Worm (Caenorhabditis elegans) whole organism, L4/young adult: ENCODE data around the gene T25D3.4.

Experiments
- W03F9.2 ChIP-seq: fragments of 150-350 bp; optimal IDR thresholded peaks from 2 replicates; lab custom pipeline; 2014; ENCODE audit warnings: missing biosample characterization, missing genetic modification characterization
- dao-5 ChIP-seq: sonication (generic microtip); optimal IDR thresholded peaks from 2 replicates; lab custom pipeline; 2016; ENCODE audit warnings: missing genotype, missing genetic modification characterization, moderate library complexity, missing compliant biosample characterization
- him-1 ChIP-seq: sonication (generic microtip); optimal IDR thresholded peaks from 2 replicates; lab custom pipeline; 2016; ENCODE audit warnings: missing genotype, missing genetic modification reagents, missing genetic modification characterization, missing compliant biosample characterization

ce11 chrII:188967-189366, 41.9 kb downstream of the T25D3.4 start, which contains the start of gene T01D1.5:
- TF ChIP-seq him-1 (tag; lab: Kevin White, UChicago) (no peak), dao-5 (tag; lab: Kevin White, UChicago) (no peak), W03F9.2 (tag; lab: Kevin White, UChicago) (no peak)
